Fruit fly (Drosophila melanogaster) whole organism, wandering third instar larva: ENCODE results near the gene APC4.

Experiments used
- Abd-B ChIP-seq: fragments of >200 bp; optimal IDR thresholded peaks from 2 replicates; lab custom pipeline; 2017; ENCODE audit warnings: missing biosample characterization, missing genetic modification characterization
- h ChIP-seq: fragments of 200-800 bp; sonication (Bioruptor generic); optimal IDR thresholded peaks from 3 replicates; lab custom pipeline; 2016; ENCODE audit warnings: missing biosample characterization, mild to moderate bottlenecking, missing genetic modification characterization
- sage ChIP-seq: fragments of 200-800 bp; sonication (Bioruptor generic); optimal IDR thresholded peaks from 2 replicates; lab custom pipeline; 2016; ENCODE audit warnings: missing biosample characterization, mild to moderate bottlenecking, missing genetic modification characterization
- sv ChIP-seq: fragments of 200-800 bp; sonication (Bioruptor generic); optimal IDR thresholded peaks from 3 replicates; lab custom pipeline; 2016; ENCODE audit warnings: missing biosample characterization, missing genetic modification characterization
- usp ChIP-seq: fragments of >200 bp; optimal IDR thresholded peaks from 2 replicates; lab custom pipeline; 2017; ENCODE audit warnings: missing biosample characterization, missing genetic modification characterization

DNA sequence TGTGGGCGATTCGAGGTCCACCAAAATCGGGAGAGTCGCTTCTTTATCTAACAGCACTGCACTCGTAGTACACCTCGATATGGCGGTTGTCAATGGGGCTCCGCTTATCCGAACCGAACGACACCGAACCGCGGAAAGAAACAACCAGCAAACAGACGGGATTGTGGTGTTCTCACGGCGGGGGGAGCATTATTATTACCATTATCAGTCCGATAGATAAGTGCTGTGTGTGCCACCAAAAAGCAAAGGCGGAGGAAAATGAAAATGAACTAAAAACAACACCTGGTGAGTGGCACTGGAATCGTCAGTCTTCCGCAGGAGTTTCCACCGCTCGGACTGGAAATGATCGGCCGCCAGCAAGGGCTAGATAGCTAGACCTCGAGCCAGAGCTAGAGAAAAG lies 25.7 kb downstream of the APC4 start, which contains the start of gene AP-1gamma:
- no peak for TF ChIP-seq sage
- no peak for TF ChIP-seq h (GFP tag; lab: Kevin White, UChicago)
- TF ChIP-seq usp (GFP tag; lab: Kevin White, UChicago), result no peak
- TF ChIP-seq sv (GFP tag; lab: Kevin White, UChicago), result no peak
- no peak for TF ChIP-seq Abd-B (GFP tag; lab: Kevin White, UChicago)
